Worm (Caenorhabditis elegans) whole organism, mixed stage, embryonic: Measurements from ENCODE around the gene C07B5.8.

ENCODE experiments used
- bed-3 ChIP-seq: fragments of 200-800 bp; sonication (Bioruptor generic); optimal IDR thresholded peaks from 3 replicates; lab custom pipeline; 2018; ENCODE audit warnings: mild to moderate bottlenecking, missing genetic modification characterization, moderate library complexity, missing compliant biosample characterization
- blmp-1 ChIP-seq: fragments of 150-350 bp; optimal IDR thresholded peaks from 2 replicates; lab custom pipeline; 2014; ENCODE audit warnings: missing biosample characterization, missing genetic modification characterization
- ceh-43 ChIP-seq: fragments of 200-800 bp; sonication (Bioruptor generic); optimal IDR thresholded peaks from 2 replicates; lab custom pipeline; 2018; ENCODE audit warnings: mild to moderate bottlenecking, missing genetic modification characterization, moderate library complexity, missing compliant biosample characterization
- ceh-83 ChIP-seq: fragments of 200-800 bp; sonication (Bioruptor generic); optimal IDR thresholded peaks from 2 replicates; lab custom pipeline; 2018; ENCODE audit warnings: mild to moderate bottlenecking, missing genetic modification characterization, missing compliant biosample characterization
- cnd-1 ChIP-seq: fragments of 200-800 bp; sonication (Bioruptor generic); optimal IDR thresholded peaks from 2 replicates; lab custom pipeline; 2018; ENCODE audit warnings: mild to moderate bottlenecking, missing genetic modification characterization, missing compliant biosample characterization
- elt-1 ChIP-seq: sonication (generic microtip); optimal IDR thresholded peaks from 2 replicates; lab custom pipeline; 2017; ENCODE audit warnings: missing genetic modification characterization, mild to moderate bottlenecking, missing compliant biosample characterization, antibody characterized with exemption, moderate library complexity, borderline replicate concordance; ENCODE audit not compliant: insufficient read depth
- elt-3 ChIP-seq: fragments of 150-350 bp; optimal IDR thresholded peaks from 2 replicates; lab custom pipeline; 2014; ENCODE audit warnings: missing biosample characterization, missing genetic modification characterization
- flh-1 ChIP-seq: fragments of 200-800 bp; sonication (Bioruptor generic); optimal IDR thresholded peaks from 2 replicates; lab custom pipeline; 2018; ENCODE audit warnings: mild to moderate bottlenecking, missing genetic modification characterization, moderate library complexity, missing compliant biosample characterization
- hlh-1 ChIP-seq: fragments of 150-350 bp; optimal IDR thresholded peaks from 2 replicates; lab custom pipeline; 2014; ENCODE audit warnings: missing biosample characterization, missing genetic modification reagents, missing genetic modification characterization
- lin-13 ChIP-seq: fragments of 150-350 bp; optimal IDR thresholded peaks from 2 replicates; lab custom pipeline; 2014; ENCODE audit warnings: missing biosample characterization, missing genetic modification characterization
- lin-32 ChIP-seq: fragments of 200-800 bp; sonication (Bioruptor generic); optimal IDR thresholded peaks from 2 replicates; lab custom pipeline; 2018; ENCODE audit warnings: mild to moderate bottlenecking, missing genetic modification characterization, missing compliant biosample characterization
- lsy-2 ChIP-seq: fragments of 150-350 bp; optimal IDR thresholded peaks from 2 replicates; lab custom pipeline; 2014; ENCODE audit warnings: missing biosample characterization, missing genetic modification characterization
- mab-5 ChIP-seq: fragments of 150-350 bp; optimal IDR thresholded peaks from 2 replicates; lab custom pipeline; 2014; ENCODE audit warnings: missing biosample characterization, missing genetic modification characterization
- mep-1 ChIP-seq: fragments of 150-350 bp; optimal IDR thresholded peaks from 2 replicates; lab custom pipeline; 2017; ENCODE audit warnings: missing biosample characterization, missing genetic modification reagents, missing genetic modification characterization, inconsistent platforms
- mls-2 ChIP-seq: sonication (generic microtip); optimal IDR thresholded peaks from 2 replicates; lab custom pipeline; 2016; ENCODE audit warnings: mild to moderate bottlenecking, missing genetic modification characterization, moderate library complexity, missing compliant biosample characterization
- nhr-12 ChIP-seq: fragments of 150-350 bp; optimal IDR thresholded peaks from 2 replicates; lab custom pipeline; 2014; ENCODE audit warnings: missing biosample characterization, missing genetic modification characterization
- nhr-2 ChIP-seq: fragments of 150-350 bp; optimal IDR thresholded peaks from 2 replicates; lab custom pipeline; 2014; ENCODE audit warnings: missing biosample characterization, missing genetic modification characterization
- nhr-237 ChIP-seq: fragments of 150-350 bp; optimal IDR thresholded peaks from 2 replicates; lab custom pipeline; 2014; ENCODE audit warnings: missing biosample characterization, missing genetic modification characterization
- nhr-28 ChIP-seq: fragments of 150-350 bp; optimal IDR thresholded peaks from 2 replicates; lab custom pipeline; 2014; ENCODE audit warnings: missing biosample characterization, missing genetic modification characterization
- nhr-76 ChIP-seq: sonication (generic microtip); optimal IDR thresholded peaks from 2 replicates; lab custom pipeline; 2017; ENCODE audit warnings: missing biosample characterization, missing genetic modification characterization
- pha-4 ChIP-seq: fragments of 150-350 bp; optimal IDR thresholded peaks from 2 replicates; lab custom pipeline; 2018; ENCODE audit warnings: missing biosample characterization, missing genetic modification reagents, missing genetic modification characterization
- sem-2 ChIP-seq: fragments of 200-800 bp; sonication (Bioruptor generic); optimal IDR thresholded peaks from 2 replicates; lab custom pipeline; 2018; ENCODE audit warnings: mild to moderate bottlenecking, missing genetic modification characterization, missing compliant biosample characterization
- snpc-4 ChIP-seq: fragments of 150-350 bp; optimal IDR thresholded peaks from 2 replicates; lab custom pipeline; 2014; ENCODE audit warnings: missing biosample characterization, missing genetic modification characterization
- sptf-1 ChIP-seq: sonication (generic microtip); optimal IDR thresholded peaks from 2 replicates; lab custom pipeline; 2017; ENCODE audit warnings: mild to moderate bottlenecking, missing genetic modification characterization, moderate library complexity, missing compliant biosample characterization
- tbx-8 ChIP-seq: fragments of 200-800 bp; sonication (Bioruptor generic); optimal IDR thresholded peaks from 2 replicates; lab custom pipeline; 2018; ENCODE audit warnings: mild to moderate bottlenecking, missing genetic modification characterization, moderate library complexity, missing compliant biosample characterization
- unc-120 ChIP-seq: sonication (generic microtip); optimal IDR thresholded peaks from 2 replicates; lab custom pipeline; 2017; ENCODE audit warnings: missing genetic modification characterization, missing compliant biosample characterization; ENCODE audit not compliant: poor library complexity, severe bottlenecking
- unc-39 ChIP-seq: fragments of 150-350 bp; optimal IDR thresholded peaks from 2 replicates; lab custom pipeline; 2014; ENCODE audit warnings: missing biosample characterization, missing genetic modification characterization
- unc-62 ChIP-seq: fragments of 150-350 bp; optimal IDR thresholded peaks from 2 replicates; lab custom pipeline; 2014; ENCODE audit warnings: missing biosample characterization, missing genetic modification reagents, missing genetic modification characterization
- zip-8 ChIP-seq: fragments of 150-350 bp; optimal IDR thresholded peaks from 2 replicates; lab custom pipeline; 2014; ENCODE audit warnings: missing biosample characterization, missing genetic modification characterization
- ztf-11 ChIP-seq: fragments of 150-350 bp; optimal IDR thresholded peaks from 2 replicates; lab custom pipeline; 2014; ENCODE audit warnings: missing biosample characterization, missing genetic modification characterization

The C07B5.8 gene

ce11 chrX:9539294-9540030 is 2.9 kb upstream of the C07B5.8 start, which contains the start of gene nuc-1:
Gene nuc-1, plus strand, starts transcription at chrX:9539905.
- TF ChIP-seq bed-3 (GFP tag; lab: Kevin White, UChicago) = no peak
- no peak for TF ChIP-seq unc-120 (tag; lab: Kevin White, UChicago)
- no peak for TF ChIP-seq elt-3 (tag; lab: Kevin White, UChicago)
- no peak for TF ChIP-seq sem-2 (GFP tag; lab: Kevin White, UChicago)
- no peak for TF ChIP-seq unc-39 (tag; lab: Kevin White, UChicago)
- TF ChIP-seq sptf-1 (tag; lab: Kevin White, UChicago) = no peak
- TF ChIP-seq lin-32 (GFP tag; lab: Kevin White, UChicago) = no peak
- TF ChIP-seq zip-8 = no peak
- TF ChIP-seq tbx-8 = no peak
- no peak for TF ChIP-seq nhr-76

- no peak for TF ChIP-seq mls-2
- TF ChIP-seq flh-1 (GFP tag; lab: Kevin White, UChicago) = no peak
- no peak for TF ChIP-seq sptf-1 (tag; lab: Kevin White, UChicago)
- no peak for TF ChIP-seq blmp-1 (tag; lab: Kevin White, UChicago)
- TF ChIP-seq lin-32 (GFP tag; lab: Kevin White, UChicago) = no peak
Measured at ce11 chrX:9537538-9538172, 1.1 kb upstream of the C07B5.8 start.

ce11 chrX:9536008-9536407 is 557 bp downstream of the C07B5.8 start:
- TF ChIP-seq hlh-1 (tag; lab: Kevin White, UChicago) (no peak), mls-2 (no peak), nhr-237 (tag; lab: Kevin White, UChicago) (no peak), ceh-43 (GFP tag; lab: Kevin White, UChicago) (no peak), nhr-12 (tag; lab: Kevin White, UChicago) (no peak), snpc-4 (tag; lab: Kevin White, UChicago) (no peak), elt-3 (tag; lab: Kevin White, UChicago) (no peak), cnd-1 (tag; lab: Kevin White, UChicago) (no peak), lsy-2 (tag; lab: Kevin White, UChicago) (no peak)

- TF ChIP-seq lsy-2 (tag; lab: Kevin White, UChicago) = no peak
- no peak for TF ChIP-seq tbx-8
- no peak for TF ChIP-seq mep-1 (tag; lab: Kevin White, UChicago)
- no peak for TF ChIP-seq flh-1 (GFP tag; lab: Kevin White, UChicago)
- no peak for TF ChIP-seq zip-8
- TF ChIP-seq ceh-83 (GFP tag; lab: Kevin White, UChicago) = no peak
- TF ChIP-seq nhr-28 (tag; lab: Kevin White, UChicago) = no peak
- TF ChIP-seq ceh-43 (GFP tag; lab: Kevin White, UChicago) = no peak
- no peak for TF ChIP-seq lin-13 (tag; lab: Kevin White, UChicago)
- TF ChIP-seq unc-62 (GFP tag; lab: Kevin White, UChicago) = no peak
- TF ChIP-seq nhr-2 (tag; lab: Kevin White, UChicago) = no peak
- TF ChIP-seq ztf-11 (tag; lab: Kevin White, UChicago) = no peak
- no peak for TF ChIP-seq pha-4 (tag; lab: Kevin White, UChicago)
- no peak for TF ChIP-seq lin-32 (GFP tag; lab: Kevin White, UChicago)
- TF ChIP-seq unc-39 (tag; lab: Kevin White, UChicago) = no peak
- TF ChIP-seq blmp-1 (tag; lab: Kevin White, UChicago) = no peak
Measured at ce11 chrX:9531640-9532039, 4.9 kb downstream of the C07B5.8 start.

- no peak for TF ChIP-seq ztf-11 (tag; lab: Kevin White, UChicago)
- no peak for TF ChIP-seq ceh-83 (GFP tag; lab: Kevin White, UChicago)
- no peak for TF ChIP-seq elt-3 (tag; lab: Kevin White, UChicago)
- TF ChIP-seq unc-39 (tag; lab: Kevin White, UChicago) = no peak
- TF ChIP-seq elt-1 = no peak
- no peak for TF ChIP-seq tbx-8
- TF ChIP-seq nhr-76 = no peak
- no peak for TF ChIP-seq unc-120 (tag; lab: Kevin White, UChicago)
- TF ChIP-seq mab-5 (tag; lab: Kevin White, UChicago) = no peak
- TF ChIP-seq nhr-28 (tag; lab: Kevin White, UChicago) = no peak
- no peak for TF ChIP-seq flh-1 (GFP tag; lab: Kevin White, UChicago)
- no peak for TF ChIP-seq lin-32 (GFP tag; lab: Kevin White, UChicago)
- TF ChIP-seq sptf-1 (tag; lab: Kevin White, UChicago) = no peak
Measured at ce11 chrX:9529360-9529759, 7.2 kb downstream of the C07B5.8 start, which contains the start of gene C07B5.4. Gene C07B5.4, plus strand, starts transcription at chrX:9529660.
